Worm (Caenorhabditis elegans) whole organism, L2 larva: Measurements from ENCODE around the gene sir-2.1.

ENCODE experiments used
- R02D3.7 ChIP-seq: fragments of 150-350 bp; optimal IDR thresholded peaks from 2 replicates; lab custom pipeline; 2014; ENCODE audit warnings: missing biosample characterization, missing genetic modification characterization
- alr-1 ChIP-seq: fragments of 150-350 bp; optimal IDR thresholded peaks from 2 replicates; lab custom pipeline; 2014; ENCODE audit warnings: missing biosample characterization, missing genetic modification characterization
- egl-27 ChIP-seq: sonication (generic microtip); optimal IDR thresholded peaks from 3 replicates; lab custom pipeline; 2017; ENCODE audit warnings: missing biosample characterization, missing genetic modification reagents, missing genetic modification characterization
- elt-3 ChIP-seq: sonication (generic microtip); optimal IDR thresholded peaks from 2 replicates; lab custom pipeline; 2017; ENCODE audit warnings: missing biosample characterization, missing genetic modification characterization
- gmeb-1 ChIP-seq: fragments of 150-350 bp; optimal IDR thresholded peaks from 2 replicates; lab custom pipeline; 2014; ENCODE audit warnings: missing biosample characterization, missing genetic modification characterization
- lin-11 ChIP-seq: fragments of 150-350 bp; sonication (generic microtip); optimal IDR thresholded peaks from 2 replicates; lab custom pipeline; 2014; ENCODE audit warnings: missing biosample characterization, missing genetic modification characterization, inconsistent platforms, mixed read lengths
- nhr-12 ChIP-seq: fragments of 150-350 bp; optimal IDR thresholded peaks from 2 replicates; lab custom pipeline; 2014; ENCODE audit warnings: missing biosample characterization, missing genetic modification characterization
- nhr-129 ChIP-seq: fragments of 150-350 bp; optimal IDR thresholded peaks from 2 replicates; lab custom pipeline; 2014; ENCODE audit warnings: missing biosample characterization, missing genetic modification characterization
- nhr-6 ChIP-seq: fragments of 150-350 bp; optimal IDR thresholded peaks from 2 replicates; lab custom pipeline; 2014; ENCODE audit warnings: missing biosample characterization, missing genetic modification characterization
- snpc-4 ChIP-seq: fragments of 150-350 bp; optimal IDR thresholded peaks from 2 replicates; lab custom pipeline; 2014; ENCODE audit warnings: missing biosample characterization, missing genetic modification characterization
- unc-62 ChIP-seq: fragments of 150-350 bp; optimal IDR thresholded peaks from 2 replicates; lab custom pipeline; 2014; ENCODE audit warnings: missing biosample characterization, missing genetic modification reagents, missing genetic modification characterization

DNA sequence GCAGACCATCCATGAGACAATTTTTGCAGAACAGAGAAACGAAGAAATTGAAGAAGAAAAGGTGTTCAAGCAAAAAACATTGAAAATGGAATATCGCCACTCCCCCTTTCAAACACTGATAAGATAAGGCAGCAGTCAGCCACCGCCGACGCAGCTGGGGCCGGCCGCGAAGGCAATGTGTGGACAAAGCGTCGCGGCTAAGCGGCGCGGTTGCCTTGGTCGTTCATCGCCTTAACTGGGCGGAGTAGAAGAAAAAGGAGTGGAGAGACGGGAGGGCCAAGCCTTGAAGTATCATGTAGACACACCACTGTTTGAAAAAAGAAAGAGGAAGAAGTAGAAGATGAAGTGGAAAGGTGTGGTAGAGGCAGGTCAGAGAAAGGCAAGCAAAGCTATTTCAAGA is 35.1 kb downstream of the sir-2.1 start:
- TF ChIP-seq nhr-12 (tag; lab: Kevin White, UChicago), result no peak
- no peak for TF ChIP-seq snpc-4
- TF ChIP-seq nhr-129, result no peak
- no peak for TF ChIP-seq alr-1
- no peak for TF ChIP-seq unc-62 (GFP tag; lab: Kevin White, UChicago)
- no peak for TF ChIP-seq nhr-6 (tag; lab: Kevin White, UChicago)
- TF ChIP-seq lin-11 (tag; lab: Kevin White, UChicago), result no peak
- TF ChIP-seq egl-27, result no peak
- no peak for TF ChIP-seq R02D3.7 (tag; lab: Kevin White, UChicago)
- no peak for TF ChIP-seq gmeb-1
- TF ChIP-seq elt-3, result no peak
